Worm (Caenorhabditis elegans) whole organism, L2 larva: Measurements from ENCODE around the gene npr-43.

ENCODE experiments used
- C34F6.9 ChIP-seq: fragments of 150-350 bp; optimal IDR thresholded peaks from 2 replicates; lab custom pipeline; 2014; ENCODE audit warnings: missing biosample characterization, missing genetic modification characterization
- F13H6.1 ChIP-seq: sonication (generic microtip); optimal IDR thresholded peaks from 2 replicates; lab custom pipeline; 2016; ENCODE audit warnings: missing genetic modification characterization, missing compliant biosample characterization
- R02D3.7 ChIP-seq: fragments of 150-350 bp; optimal IDR thresholded peaks from 2 replicates; lab custom pipeline; 2014; ENCODE audit warnings: missing biosample characterization, missing genetic modification characterization
- Y55F3AM.14 ChIP-seq: fragments of 200-800 bp; sonication (Bioruptor generic); optimal IDR thresholded peaks from 2 replicates; lab custom pipeline; 2018; ENCODE audit warnings: mild to moderate bottlenecking, missing genetic modification characterization, missing compliant biosample characterization
- ZK546.5 ChIP-seq: sonication (generic microtip); optimal IDR thresholded peaks from 2 replicates; lab custom pipeline; 2017; ENCODE audit warnings: missing biosample characterization, missing genetic modification characterization
- alr-1 ChIP-seq: fragments of 150-350 bp; optimal IDR thresholded peaks from 2 replicates; lab custom pipeline; 2014; ENCODE audit warnings: missing biosample characterization, missing genetic modification characterization
- aly-2 ChIP-seq: fragments of 150-350 bp; optimal IDR thresholded peaks from 2 replicates; lab custom pipeline; 2014; ENCODE audit warnings: missing biosample characterization, missing genetic modification characterization
- ama-1 ChIP-seq: fragments of 150-350 bp; optimal IDR thresholded peaks from 2 replicates; lab custom pipeline; 2018; ENCODE audit warnings: inconsistent platforms
- blmp-1 ChIP-seq: sonication (generic microtip); optimal IDR thresholded peaks from 2 replicates; lab custom pipeline; 2017; ENCODE audit warnings: missing genetic modification characterization, mild to moderate bottlenecking, missing compliant biosample characterization, antibody characterized with exemption, moderate library complexity; ENCODE audit not compliant: insufficient read depth
- ceh-16 ChIP-seq: fragments of 150-350 bp; optimal IDR thresholded peaks from 2 replicates; lab custom pipeline; 2014; ENCODE audit warnings: missing biosample characterization, missing genetic modification characterization
- ceh-82 ChIP-seq: fragments of 150-350 bp; optimal IDR thresholded peaks from 2 replicates; lab custom pipeline; 2014; ENCODE audit warnings: missing biosample characterization, missing genetic modification characterization
- crh-2 ChIP-seq: sonication (generic microtip); optimal IDR thresholded peaks from 2 replicates; lab custom pipeline; 2017; ENCODE audit warnings: missing biosample characterization, missing genetic modification characterization
- dmd-4 ChIP-seq: sonication (generic microtip); optimal IDR thresholded peaks from 2 replicates; lab custom pipeline; 2017; ENCODE audit warnings: missing biosample characterization, missing genetic modification characterization
- egl-27 ChIP-seq: sonication (generic microtip); optimal IDR thresholded peaks from 3 replicates; lab custom pipeline; 2017; ENCODE audit warnings: missing biosample characterization, missing genetic modification reagents, missing genetic modification characterization
- elt-1 ChIP-seq: fragments of 150-350 bp; optimal IDR thresholded peaks from 2 replicates; lab custom pipeline; 2014; ENCODE audit warnings: missing biosample characterization, missing genetic modification characterization
- elt-3 ChIP-seq: sonication (generic microtip); optimal IDR thresholded peaks from 2 replicates; lab custom pipeline; 2017; ENCODE audit warnings: missing biosample characterization, missing genetic modification characterization
- fos-1 ChIP-seq: fragments of 150-350 bp; optimal IDR thresholded peaks from 2 replicates; lab custom pipeline; 2014; ENCODE audit warnings: missing biosample characterization, missing genetic modification characterization
- gmeb-1 ChIP-seq: fragments of 150-350 bp; optimal IDR thresholded peaks from 2 replicates; lab custom pipeline; 2014; ENCODE audit warnings: missing biosample characterization, missing genetic modification characterization
- lin-11 ChIP-seq: fragments of 150-350 bp; sonication (generic microtip); optimal IDR thresholded peaks from 2 replicates; lab custom pipeline; 2014; ENCODE audit warnings: missing biosample characterization, missing genetic modification characterization, inconsistent platforms, mixed read lengths
- lin-13 ChIP-seq: fragments of 150-350 bp; optimal IDR thresholded peaks from 2 replicates; lab custom pipeline; 2014; ENCODE audit warnings: missing biosample characterization, missing genetic modification reagents, missing genetic modification characterization
- lin-39 ChIP-seq: fragments of 150-350 bp; optimal IDR thresholded peaks from 2 replicates; lab custom pipeline; 2014; ENCODE audit warnings: missing biosample characterization, missing genetic modification reagents, missing genetic modification characterization
- lsy-2 ChIP-seq, 2 experiments: fragments of 150-350 bp in 1 of 2; sonication (generic microtip) in 1 of 2; optimal IDR thresholded peaks; 2 replicates each; lab custom pipeline; 2014 to 2017; ENCODE audit warnings: missing biosample characterization in 2 of 2, missing genetic modification characterization in 2 of 2
- mab-5 ChIP-seq: fragments of 150-350 bp; optimal IDR thresholded peaks from 2 replicates; lab custom pipeline; 2014; ENCODE audit warnings: missing biosample characterization, missing genetic modification characterization
- mbf-1 ChIP-seq: sonication (generic microtip); optimal IDR thresholded peaks from 2 replicates; lab custom pipeline; 2017; ENCODE audit warnings: missing biosample characterization, missing genetic modification characterization
- mdl-1 ChIP-seq, 2 experiments: fragments of 150-350 bp in 1 of 2; sonication (generic microtip) in 1 of 2; optimal IDR thresholded peaks; 2 replicates each; lab custom pipeline; 2017; ENCODE audit warnings: missing biosample characterization in 2 of 2, missing genetic modification characterization in 2 of 2
- nhr-10 ChIP-seq: sonication (generic microtip); optimal IDR thresholded peaks from 2 replicates; lab custom pipeline; 2017; ENCODE audit warnings: missing biosample characterization, missing genetic modification characterization
- nhr-11 ChIP-seq: fragments of 150-350 bp; optimal IDR thresholded peaks from 2 replicates; lab custom pipeline; 2014; ENCODE audit warnings: missing biosample characterization, missing genetic modification characterization
- nhr-12 ChIP-seq: fragments of 150-350 bp; optimal IDR thresholded peaks from 2 replicates; lab custom pipeline; 2014; ENCODE audit warnings: missing biosample characterization, missing genetic modification characterization
- nhr-129 ChIP-seq: fragments of 150-350 bp; optimal IDR thresholded peaks from 2 replicates; lab custom pipeline; 2014; ENCODE audit warnings: missing biosample characterization, missing genetic modification characterization
- nhr-21 ChIP-seq: fragments of 150-350 bp; optimal IDR thresholded peaks from 2 replicates; lab custom pipeline; 2014; ENCODE audit warnings: missing biosample characterization, missing genetic modification characterization
- nhr-23 ChIP-seq: fragments of 150-350 bp; optimal IDR thresholded peaks from 2 replicates; lab custom pipeline; 2014; ENCODE audit warnings: missing biosample characterization, missing genetic modification reagents, missing genetic modification characterization
- nhr-237 ChIP-seq: fragments of 150-350 bp; optimal IDR thresholded peaks from 2 replicates; lab custom pipeline; 2014; ENCODE audit warnings: missing biosample characterization, missing genetic modification characterization
- nhr-25 ChIP-seq: fragments of 150-350 bp; sonication (generic microtip); optimal IDR thresholded peaks from 3 replicates; lab custom pipeline; 2014; ENCODE audit warnings: missing biosample characterization, missing genetic modification characterization
- nhr-6 ChIP-seq: fragments of 150-350 bp; optimal IDR thresholded peaks from 2 replicates; lab custom pipeline; 2014; ENCODE audit warnings: missing biosample characterization, missing genetic modification characterization
- nhr-77 ChIP-seq: fragments of 150-350 bp; optimal IDR thresholded peaks from 2 replicates; lab custom pipeline; 2014; ENCODE audit warnings: missing biosample characterization, missing genetic modification characterization
- peb-1 ChIP-seq: fragments of 150-350 bp; optimal IDR thresholded peaks from 2 replicates; lab custom pipeline; 2014; ENCODE audit warnings: missing biosample characterization, missing genetic modification characterization
- sem-4 ChIP-seq: fragments of 150-350 bp; optimal IDR thresholded peaks from 2 replicates; lab custom pipeline; 2014; ENCODE audit warnings: missing biosample characterization, missing genetic modification reagents, missing genetic modification characterization
- skn-1 ChIP-seq: sonication (generic microtip); optimal IDR thresholded peaks from 2 replicates; lab custom pipeline; 2017; ENCODE audit warnings: missing biosample characterization, missing genetic modification characterization
- sma-3 ChIP-seq: sonication (generic microtip); optimal IDR thresholded peaks from 2 replicates; lab custom pipeline; 2016; ENCODE audit warnings: missing genetic modification reagents, missing genetic modification characterization, missing compliant biosample characterization
- sma-9 ChIP-seq, 2 experiments: fragments of 150-350 bp in 1 of 2; sonication (generic microtip) in 1 of 2; optimal IDR thresholded peaks; 2 replicates each; lab custom pipeline; 2014 to 2016; ENCODE audit warnings: missing genetic modification characterization in 2 of 2, mild to moderate bottlenecking in 1 of 2, missing biosample characterization in 1 of 2, missing compliant biosample characterization in 1 of 2, missing genetic modification reagents in 1 of 2, moderate library complexity in 1 of 2
- snpc-4 ChIP-seq: fragments of 150-350 bp; optimal IDR thresholded peaks from 2 replicates; lab custom pipeline; 2014; ENCODE audit warnings: missing biosample characterization, missing genetic modification characterization
- unc-39 ChIP-seq: fragments of 150-350 bp; optimal IDR thresholded peaks from 2 replicates; lab custom pipeline; 2014; ENCODE audit warnings: missing biosample characterization, missing genetic modification characterization
- unc-55 ChIP-seq: fragments of 150-350 bp; sonication (generic microtip); optimal IDR thresholded peaks from 3 replicates; lab custom pipeline; 2014; ENCODE audit warnings: missing biosample characterization, missing genetic modification reagents, missing genetic modification characterization
- unc-62 ChIP-seq: fragments of 150-350 bp; optimal IDR thresholded peaks from 2 replicates; lab custom pipeline; 2014; ENCODE audit warnings: missing biosample characterization, missing genetic modification reagents, missing genetic modification characterization
- zag-1 ChIP-seq: fragments of 150-350 bp; optimal IDR thresholded peaks from 2 replicates; lab custom pipeline; 2014; ENCODE audit warnings: missing biosample characterization, missing genetic modification characterization
- ztf-1 ChIP-seq: fragments of 200-800 bp; sonication (Bioruptor generic); conservative IDR thresholded peaks from 2 replicates; pipeline ENCODE4 v1.3.6; 2022; ENCODE audit warnings: missing genetic modification characterization, missing compliant biosample characterization
- ztf-11 ChIP-seq: sonication (generic microtip); optimal IDR thresholded peaks from 2 replicates; lab custom pipeline; 2017; ENCODE audit warnings: missing biosample characterization, missing genetic modification characterization
- ztf-4 ChIP-seq: fragments of 150-350 bp; optimal IDR thresholded peaks from 2 replicates; lab custom pipeline; 2014; ENCODE audit warnings: missing biosample characterization, missing genetic modification characterization

The npr-43 gene

DNA sequence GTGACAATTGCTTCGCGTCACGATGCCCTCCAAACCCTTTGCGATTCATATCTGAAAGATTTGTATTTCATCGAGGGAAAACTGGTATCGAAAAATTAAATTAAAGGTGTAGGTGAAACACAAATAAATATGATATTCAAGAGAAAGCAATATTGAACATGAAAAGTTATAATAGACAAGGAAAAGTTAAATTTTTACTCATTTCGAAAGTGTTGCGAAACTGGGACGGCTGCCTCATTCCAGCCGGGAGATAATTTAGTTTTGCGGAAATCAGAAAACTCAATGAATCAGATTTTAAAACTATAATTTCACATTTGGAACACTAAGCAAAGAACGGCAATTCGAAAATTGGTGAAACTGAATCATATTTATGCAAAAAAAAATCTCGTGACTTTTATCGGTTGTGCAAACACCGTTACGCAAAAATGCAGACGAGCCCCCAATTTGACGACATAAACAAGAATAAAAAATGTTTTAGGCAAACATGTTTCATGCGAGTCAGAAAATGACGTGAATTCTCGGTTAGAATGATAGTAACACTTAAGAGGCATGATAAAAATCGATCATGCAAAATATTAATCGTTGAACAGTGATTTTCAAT is 36.2 kb upstream of the npr-43 start, which contains the start of the genes nxf-1 and C15H11.11:
TSS of gene nxf-1 (minus strand) at position 51 of the 601 bp plus-strand sequence.
TSS of gene C15H11.11 (plus strand) at position 536 of the 601 bp plus-strand sequence.
- TF ChIP-seq peb-1 (no peak), snpc-4 (peak; percentile 19), mdl-1 (tag; optimal IDR thresholded peaks at IDR 0.05; lab: Kevin White, UChicago) (peak in 1 of 2 experiments; percentile 43), aly-2 (tag; lab: Kevin White, UChicago) (no peak), nhr-10 (tag; lab: Kevin White, UChicago) (no peak), lin-11 (tag; lab: Kevin White, UChicago) (no peak), crh-2 (tag; lab: Kevin White, UChicago) (peak; percentile 83), egl-27 (no peak), nhr-23 (tag; lab: Kevin White, UChicago) (no peak), nhr-12 (tag; lab: Kevin White, UChicago) (no peak), ama-1 (lab: Kevin White, UChicago) (peak; percentile 70), Y55F3AM.14 (GFP tag; lab: Kevin White, UChicago) (no peak), sma-9 (GFP tag; optimal IDR thresholded peaks at IDR 0.05; lab: Kevin White, UChicago) (peak; percentile 71), sma-9 (tag; optimal IDR thresholded peaks at IDR 0.05; lab: Kevin White, UChicago) (no peak), nhr-21 (peak; percentile 36), sem-4 (peak; percentile 30), unc-62 (GFP tag; lab: Kevin White, UChicago) (no peak), alr-1 (tag; lab: Kevin White, UChicago) (no peak), ceh-16 (tag; lab: Kevin White, UChicago) (no peak), nhr-77 (no peak), nhr-6 (tag; lab: Kevin White, UChicago) (no peak), nhr-237 (tag; lab: Kevin White, UChicago) (no peak), blmp-1 (tag; lab: Kevin White, UChicago) (no peak), lin-39 (tag; lab: Kevin White, UChicago) (no peak), F13H6.1 (tag; lab: Kevin White, UChicago) (peak; percentile 60), fos-1 (peak; percentile 90), zag-1 (tag; lab: Kevin White, UChicago) (no peak), elt-3 (tag; lab: Kevin White, UChicago) (no peak), dmd-4 (no peak), unc-55 (GFP tag; lab: Kevin White, UChicago) (peak; percentile 70), nhr-129 (tag; lab: Kevin White, UChicago) (peak; percentile 61), ztf-4 (tag; lab: Kevin White, UChicago) (no peak), skn-1 (tag; lab: Kevin White, UChicago) (no peak), lin-13 (GFP tag; lab: Kevin White, UChicago) (peak; percentile 47), mab-5 (no peak), mbf-1 (no peak), ztf-11 (tag; lab: Kevin White, UChicago) (no peak), unc-39 (tag; lab: Kevin White, UChicago) (no peak), gmeb-1 (tag; lab: Kevin White, UChicago) (peak; percentile 81), ztf-1 (GFP tag; lab: Robert Waterston, UW) (no peak), elt-1 (tag; lab: Kevin White, UChicago) (no peak), ZK546.5 (tag; lab: Kevin White, UChicago) (no peak), C34F6.9 (peak; percentile 84), R02D3.7 (tag; lab: Kevin White, UChicago) (no peak), lsy-2 (tag; optimal IDR thresholded peaks at IDR 0.05; lab: Kevin White, UChicago) (peak; percentile 71 to 88), ceh-82 (tag; lab: Kevin White, UChicago) (no peak), sma-3 (GFP tag; lab: Kevin White, UChicago) (peak; percentile 73), nhr-11 (tag; lab: Kevin White, UChicago) (no peak), nhr-25 (peak; percentile 56)
